Worm (Caenorhabditis elegans) whole organism, L4 larva: ENCODE results near the gene C01G10.6.

Experiments
- F26F4.8 ChIP-seq: fragments of 200-800 bp; sonication (Bioruptor generic); conservative IDR thresholded peaks from 2 replicates; pipeline ENCODE4 v1.3.6; 2022; ENCODE audit warnings: missing genetic modification characterization, missing compliant biosample characterization
- F44E2.7 ChIP-seq: fragments of 200-800 bp; sonication (Bioruptor generic); IDR thresholded peaks from 2 replicates; pipeline ENCODE4 v2.1.2; 2022; ENCODE audit warnings: missing genetic modification characterization, missing compliant biosample characterization
- R02D3.7 ChIP-seq: fragments of 150-350 bp; sonication (generic microtip); optimal IDR thresholded peaks from 3 replicates; lab custom pipeline; 2014; ENCODE audit warnings: missing biosample characterization, missing genetic modification characterization
- T20F7.1 ChIP-seq: fragments of 200-800 bp; sonication (Bioruptor generic); optimal IDR thresholded peaks from 2 replicates; lab custom pipeline; 2018; ENCODE audit warnings: mild to moderate bottlenecking, missing genetic modification characterization, missing compliant biosample characterization
- T26A8.4 ChIP-seq: fragments of 200-800 bp; sonication (Bioruptor generic); IDR thresholded peaks from 2 replicates; pipeline ENCODE4 v1.3.6; 2022; ENCODE audit warnings: missing genetic modification characterization, missing compliant biosample characterization
- Y105C5A.15 ChIP-seq: fragments of 200-800 bp; sonication (Bioruptor generic); IDR thresholded peaks from 2 replicates; pipeline ENCODE4 v1.3.6; 2022; ENCODE audit warnings: missing genetic modification characterization, missing compliant biosample characterization
- Y48G9A.11 ChIP-seq: fragments of 200-800 bp; sonication (Bioruptor generic); IDR thresholded peaks from 2 replicates; pipeline ENCODE4 v1.3.6; 2022; ENCODE audit warnings: missing genetic modification reagents, missing genetic modification characterization, missing compliant biosample characterization
- ZK337.2 ChIP-seq: fragments of 200-800 bp; sonication (Bioruptor generic); IDR thresholded peaks from 2 replicates; pipeline ENCODE4 v1.3.6; 2022; ENCODE audit warnings: missing genetic modification reagents, missing genetic modification characterization, missing compliant biosample characterization
- aly-2 ChIP-seq: sonication (generic microtip); optimal IDR thresholded peaks from 2 replicates; lab custom pipeline; 2018; ENCODE audit warnings: missing biosample characterization, missing genetic modification characterization
- ceh-62 ChIP-seq: sonication (generic microtip); optimal IDR thresholded peaks from 2 replicates; lab custom pipeline; 2017; ENCODE audit warnings: missing biosample characterization, missing genetic modification characterization
- cey-2 ChIP-seq: sonication (generic microtip); optimal IDR thresholded peaks from 3 replicates; lab custom pipeline; 2017; ENCODE audit warnings: missing genetic modification characterization, mild to moderate bottlenecking, missing compliant biosample characterization, antibody characterized with exemption, borderline replicate concordance; ENCODE audit not compliant: insufficient read depth
- ctbp-1 ChIP-seq: fragments of 200-800 bp; sonication (Bioruptor generic); IDR thresholded peaks from 2 replicates; pipeline ENCODE4 v1.3.6; 2022; ENCODE audit warnings: missing genetic modification reagents, missing genetic modification characterization, missing compliant biosample characterization
- daf-16 ChIP-seq, 3 experiments: sonication (generic microtip); optimal IDR thresholded peaks; 2 replicates each; lab custom pipeline; 2016 to 2017; ENCODE audit warnings: missing genetic modification characterization in 3 of 3, missing genetic modification reagents in 3 of 3, mild to moderate bottlenecking in 2 of 3, missing compliant biosample characterization in 2 of 3, missing biosample characterization in 1 of 3, moderate library complexity in 1 of 3
- daf-8 ChIP-seq: fragments of 200-800 bp; sonication (Bioruptor generic); IDR thresholded peaks from 2 replicates; pipeline ENCODE4 v1.3.6; 2022; ENCODE audit warnings: missing genetic modification characterization, missing compliant biosample characterization
- dmd-6 ChIP-seq: fragments of 200-800 bp; sonication (Bioruptor generic); IDR thresholded peaks from 2 replicates; pipeline ENCODE4 v1.3.6; 2022; ENCODE audit warnings: missing genetic modification reagents, missing genetic modification characterization, missing compliant biosample characterization
- dmd-9 ChIP-seq: fragments of 200-800 bp; sonication (Bioruptor generic); IDR thresholded peaks from 2 replicates; pipeline ENCODE4 v1.3.6; 2022; ENCODE audit warnings: missing genetic modification reagents, missing genetic modification characterization, missing compliant biosample characterization
- dpl-1 ChIP-seq: fragments of 150-350 bp; optimal IDR thresholded peaks from 2 replicates; lab custom pipeline; 2014; ENCODE audit warnings: missing biosample characterization, missing genetic modification reagents, missing genetic modification characterization
- dve-1 ChIP-seq: sonication (generic microtip); optimal IDR thresholded peaks from 2 replicates; lab custom pipeline; 2017; ENCODE audit warnings: antibody characterized with exemption, mild to moderate bottlenecking, missing genetic modification characterization, missing compliant biosample characterization; ENCODE audit not compliant: insufficient read depth
- egl-43 ChIP-seq: fragments of 200-800 bp; sonication (Bioruptor generic); IDR thresholded peaks from 2 replicates; pipeline ENCODE4 v1.3.6; 2022; ENCODE audit warnings: missing genetic modification reagents, missing genetic modification characterization, missing compliant biosample characterization
- fkh-10 ChIP-seq: fragments of 150-350 bp; optimal IDR thresholded peaks from 2 replicates; lab custom pipeline; 2014; ENCODE audit warnings: missing biosample characterization, missing genetic modification reagents, missing genetic modification characterization
- hif-1 ChIP-seq, 2 experiments: sonication (generic microtip); optimal IDR thresholded peaks; 2 replicates each; lab custom pipeline; 2016 to 2017; ENCODE audit warnings: missing compliant biosample characterization in 2 of 2, missing genetic modification characterization in 2 of 2, missing genetic modification reagents in 2 of 2, missing genotype in 2 of 2, mild to moderate bottlenecking in 1 of 2
- hlh-30 ChIP-seq: sonication (generic microtip); optimal IDR thresholded peaks from 2 replicates; lab custom pipeline; 2017; ENCODE audit warnings: antibody characterized with exemption, mild to moderate bottlenecking, missing genetic modification characterization, missing compliant biosample characterization; ENCODE audit not compliant: insufficient read depth
- hmg-1.1 ChIP-seq: fragments of 200-800 bp; sonication (Bioruptor generic); IDR thresholded peaks from 2 replicates; pipeline ENCODE4 v1.3.6; 2022; ENCODE audit warnings: missing genetic modification reagents, missing genetic modification characterization, missing compliant biosample characterization
- lin-15B ChIP-seq: fragments of 150-350 bp; sonication (generic microtip); optimal IDR thresholded peaks from 3 replicates; lab custom pipeline; 2014; ENCODE audit warnings: missing biosample characterization, missing genetic modification characterization
- lin-29 ChIP-seq: fragments of 200-800 bp; sonication (Bioruptor generic); IDR thresholded peaks from 2 replicates; pipeline ENCODE4 v1.3.6; 2022; ENCODE audit warnings: missing genetic modification reagents, missing genetic modification characterization, missing compliant biosample characterization
- lin-38 ChIP-seq: fragments of 200-800 bp; sonication (Bioruptor generic); IDR thresholded peaks from 2 replicates; pipeline ENCODE4 v1.3.6; 2022; ENCODE audit warnings: missing genetic modification reagents, missing genetic modification characterization, missing compliant biosample characterization
- lir-3 ChIP-seq: sonication (generic microtip); optimal IDR thresholded peaks from 2 replicates; lab custom pipeline; 2016; ENCODE audit warnings: mild to moderate bottlenecking, missing genetic modification characterization, missing compliant biosample characterization
- lsy-2 ChIP-seq, 2 experiments: fragments of 150-350 bp in 1 of 2; sonication (generic microtip) in 1 of 2; optimal IDR thresholded peaks; 2 replicates each; lab custom pipeline; 2014 to 2017; ENCODE audit warnings: missing biosample characterization in 2 of 2, missing genetic modification characterization in 2 of 2
- madf-9 ChIP-seq: fragments of 200-800 bp; sonication (Bioruptor generic); conservative IDR thresholded peaks from 2 replicates; pipeline ENCODE4 v1.3.6; 2022; ENCODE audit warnings: missing genetic modification reagents, missing genetic modification characterization, missing compliant biosample characterization
- mdl-1 ChIP-seq, 2 experiments: fragments of 150-350 bp in 1 of 2; sonication (generic microtip) in 1 of 2; optimal IDR thresholded peaks; 2 replicates each; lab custom pipeline; 2014 to 2017; ENCODE audit warnings: missing biosample characterization in 2 of 2, missing genetic modification characterization in 2 of 2
- mep-1 ChIP-seq: fragments of 150-350 bp; sonication (generic microtip); optimal IDR thresholded peaks from 3 replicates; lab custom pipeline; 2014; ENCODE audit warnings: missing biosample characterization, missing genetic modification characterization
- mxl-2 ChIP-seq: fragments of 200-800 bp; sonication (Bioruptor generic); conservative IDR thresholded peaks from 2 replicates; pipeline ENCODE4 v1.3.6; 2022; ENCODE audit warnings: missing genetic modification reagents, missing genetic modification characterization, missing compliant biosample characterization
- nhr-102 ChIP-seq: sonication (generic microtip); optimal IDR thresholded peaks from 2 replicates; lab custom pipeline; 2016; ENCODE audit warnings: mild to moderate bottlenecking, missing genetic modification characterization, moderate library complexity, missing compliant biosample characterization
- nhr-11 ChIP-seq: fragments of 150-350 bp; optimal IDR thresholded peaks from 2 replicates; lab custom pipeline; 2014; ENCODE audit warnings: missing biosample characterization, missing genetic modification characterization
- nhr-28 ChIP-seq: fragments of 150-350 bp; optimal IDR thresholded peaks from 2 replicates; lab custom pipeline; 2014; ENCODE audit warnings: missing biosample characterization, missing genetic modification characterization
- nhr-48 ChIP-seq: sonication (generic microtip); optimal IDR thresholded peaks from 2 replicates; lab custom pipeline; 2016; ENCODE audit warnings: mild to moderate bottlenecking, missing genetic modification characterization, missing compliant biosample characterization
- nhr-6 ChIP-seq: fragments of 150-350 bp; optimal IDR thresholded peaks from 2 replicates; lab custom pipeline; 2014; ENCODE audit warnings: missing biosample characterization, missing genetic modification characterization
- nhr-76 ChIP-seq: fragments of 150-350 bp; optimal IDR thresholded peaks from 2 replicates; lab custom pipeline; 2014; ENCODE audit warnings: missing biosample characterization, missing genetic modification characterization
- nhr-77 ChIP-seq: fragments of 150-350 bp; optimal IDR thresholded peaks from 2 replicates; lab custom pipeline; 2014; ENCODE audit warnings: missing biosample characterization, missing genetic modification characterization
- pha-4 ChIP-seq, 2 experiments: fragments of 150-350 bp in 1 of 2; fragments of 200-800 bp in 1 of 2; sonication (Bioruptor generic) in 1 of 2; IDR thresholded peaks in 1 of 2; optimal IDR thresholded peaks in 1 of 2; 2 replicates each; pipeline versions ENCODE4 v1.3.6 to Lab custom; 2014 to 2022; ENCODE audit warnings: missing genetic modification characterization in 2 of 2, missing genetic modification reagents in 2 of 2, missing biosample characterization in 1 of 2, missing compliant biosample characterization in 1 of 2
- saeg-2 ChIP-seq: fragments of 200-800 bp; sonication (Bioruptor generic); IDR thresholded peaks from 2 replicates; pipeline ENCODE4 v1.3.6; 2022; ENCODE audit warnings: missing genetic modification reagents, missing genetic modification characterization, missing compliant biosample characterization
- sdz-12 ChIP-seq: fragments of 200-800 bp; sonication (Bioruptor generic); optimal IDR thresholded peaks from 2 replicates; lab custom pipeline; 2018; ENCODE audit warnings: mild to moderate bottlenecking, missing genetic modification characterization, missing compliant biosample characterization
- snpc-4 ChIP-seq: fragments of 150-350 bp; optimal IDR thresholded peaks from 2 replicates; lab custom pipeline; 2014; ENCODE audit warnings: missing biosample characterization, missing genetic modification characterization
- unc-130 ChIP-seq: sonication (generic microtip); optimal IDR thresholded peaks from 2 replicates; lab custom pipeline; 2016; ENCODE audit warnings: missing genetic modification reagents, missing genetic modification characterization, missing compliant biosample characterization
- zag-1 ChIP-seq: fragments of 150-350 bp; optimal IDR thresholded peaks from 2 replicates; lab custom pipeline; 2014; ENCODE audit warnings: missing biosample characterization, missing genetic modification characterization
- zip-11 ChIP-seq: fragments of 200-800 bp; sonication (Bioruptor generic); IDR thresholded peaks from 2 replicates; pipeline ENCODE4 v1.3.6; 2022; ENCODE audit warnings: missing genetic modification characterization, missing compliant biosample characterization
- zip-2 ChIP-seq: fragments of 150-350 bp; optimal IDR thresholded peaks from 2 replicates; lab custom pipeline; 2014; ENCODE audit warnings: missing biosample characterization, missing genetic modification characterization

The C01G10.6 gene

ce11 chrV:15133812-15134211 lies 46.4 kb downstream of the C01G10.6 start:
- TF ChIP-seq dmd-6 (peak; percentile 16; the same call in 1 of the 2 replicates), zip-11 (GFP tag; lab: Robert Waterston, UW) (no peak), nhr-6 (tag; lab: Kevin White, UChicago) (peak; percentile 8), daf-16 (GFP tag; optimal IDR thresholded peaks at IDR 0.05; lab: Kevin White, UChicago) (no peak), daf-16 (tag; optimal IDR thresholded peaks at IDR 0.05; lab: Kevin White, UChicago) (peak; percentile 25), ctbp-1 (GFP tag; lab: Robert Waterston, UW) (no peak), snpc-4 (tag; lab: Kevin White, UChicago) (no peak), nhr-28 (tag; lab: Kevin White, UChicago) (peak; percentile 36), dve-1 (tag; lab: Kevin White, UChicago) (no peak)

ce11 chrV:15136772-15137171 lies 49.3 kb downstream of the C01G10.6 start, which contains the start of gene aipl-1:
Gene aipl-1, minus strand, starts transcription at chrV:15136801.
- TF ChIP-seq lin-15B = peak; percentile 46
- no peak for TF ChIP-seq nhr-76 (tag; lab: Kevin White, UChicago)
- TF ChIP-seq T26A8.4 = no peak
- peak; percentile 95 for TF ChIP-seq lin-38
- TF ChIP-seq nhr-48 (tag; lab: Kevin White, UChicago) = no peak
- no peak for TF ChIP-seq F44E2.7 (GFP tag; lab: Robert Waterston, UW)
- TF ChIP-seq lir-3 (tag; lab: Kevin White, UChicago) = no peak
- TF ChIP-seq lin-29 (GFP tag; lab: Robert Waterston, UW) = no peak
- no peak for TF ChIP-seq daf-8 (GFP tag; lab: Robert Waterston, UW)
- TF ChIP-seq nhr-77 (tag; lab: Kevin White, UChicago) = peak; percentile 79
- peak; percentile 97 for TF ChIP-seq nhr-6 (tag; lab: Kevin White, UChicago)
- peak in 1 of 2 experiments; percentile 72 for TF ChIP-seq hif-1 (tag; optimal IDR thresholded peaks at IDR 0.05; lab: Kevin White, UChicago)
- no peak for TF ChIP-seq pha-4 (GFP tag; IDR thresholded peaks at IDR 0.05; lab: Robert Waterston, UW)
- peak; percentile 47 for TF ChIP-seq pha-4 (tag; optimal IDR thresholded peaks at IDR 0.05; lab: Kevin White, UChicago)
- no peak for TF ChIP-seq cey-2
- peak; percentile 63 for TF ChIP-seq hlh-30 (tag; lab: Kevin White, UChicago)
- no peak for TF ChIP-seq Y48G9A.11
- no peak for TF ChIP-seq saeg-2 (GFP tag; lab: Robert Waterston, UW)
- no peak for TF ChIP-seq zip-2 (tag; lab: Kevin White, UChicago)
- no peak for TF ChIP-seq Y105C5A.15
- peak; percentile 47; the same call in 1 of the 2 replicates for TF ChIP-seq ZK337.2 (GFP tag; lab: Robert Waterston, UW)
- no peak for TF ChIP-seq F26F4.8 (GFP tag; lab: Robert Waterston, UW)
- no peak for TF ChIP-seq ceh-62 (tag; lab: Kevin White, UChicago)
- TF ChIP-seq unc-130 (GFP tag; lab: Kevin White, UChicago) = peak; percentile 47
- no peak for TF ChIP-seq aly-2 (tag; lab: Kevin White, UChicago)
- 0 out of 2 replicates have a peak, but pooled peaks have one; percentile 11 for TF ChIP-seq madf-9 (GFP tag; lab: Robert Waterston, UW)
- TF ChIP-seq fkh-10 (GFP tag; lab: Kevin White, UChicago) = peak; percentile 60
- TF ChIP-seq sdz-12 (GFP tag; lab: Kevin White, UChicago) = no peak
- peak; percentile 55 for TF ChIP-seq dve-1 (tag; lab: Kevin White, UChicago)
- no peak for TF ChIP-seq mep-1 (tag; lab: Kevin White, UChicago)
- TF ChIP-seq nhr-11 (tag; lab: Kevin White, UChicago) = peak; percentile 52
- TF ChIP-seq dmd-6 = peak; percentile 39; the same call in 1 of the 2 replicates
- no peak for TF ChIP-seq nhr-102 (tag; lab: Kevin White, UChicago)
- no peak for TF ChIP-seq dmd-9
- peak; percentile 43; the same call in 1 of the 2 replicates for TF ChIP-seq hmg-1.1
- TF ChIP-seq egl-43 (GFP tag; lab: Robert Waterston, UW) = no peak
- TF ChIP-seq zag-1 (tag; lab: Kevin White, UChicago) = no peak
- peak in 1 of 2 experiments; percentile 46 for TF ChIP-seq lsy-2 (tag; optimal IDR thresholded peaks at IDR 0.05; lab: Kevin White, UChicago)
- TF ChIP-seq mxl-2 (GFP tag; lab: Robert Waterston, UW) = no peak
- TF ChIP-seq dpl-1 (GFP tag; lab: Kevin White, UChicago) = peak; percentile 85
- TF ChIP-seq T20F7.1 (GFP tag; lab: Kevin White, UChicago) = peak; percentile 30
- TF ChIP-seq mdl-1 (tag; optimal IDR thresholded peaks at IDR 0.05; lab: Kevin White, UChicago) = peak in 1 of 2 experiments; percentile 21
- TF ChIP-seq R02D3.7 = no peak
- TF ChIP-seq nhr-28 (tag; lab: Kevin White, UChicago) = peak; percentile 69
